Fruit fly (Drosophila melanogaster) whole organism, prepupa: ENCODE data around the gene CG43813.

Experiments used
- Blimp-1 ChIP-seq: fragments of 200-800 bp; sonication (Bioruptor generic); optimal IDR thresholded peaks from 3 replicates; lab custom pipeline; 2017; ENCODE audit warnings: missing biosample characterization, missing genetic modification characterization, mild to moderate bottlenecking, moderate library complexity, missing genetic modification reagents
- CG10631 ChIP-seq: fragments of 200-800 bp; sonication (Bioruptor generic); optimal IDR thresholded peaks from 2 replicates; lab custom pipeline; 2016; ENCODE audit warnings: missing biosample characterization, missing genetic modification characterization
- CG10669 ChIP-seq: fragments of 200-800 bp; sonication (Bioruptor generic); optimal IDR thresholded peaks from 3 replicates; lab custom pipeline; 2018; ENCODE audit warnings: missing biosample characterization, mild to moderate bottlenecking, missing genetic modification characterization, moderate library complexity
- CG11762 ChIP-seq: fragments of 200-800 bp; sonication (Bioruptor generic); optimal IDR thresholded peaks from 3 replicates; lab custom pipeline; 2016; ENCODE audit warnings: missing biosample characterization, missing genetic modification characterization; ENCODE audit not compliant: insufficient read depth
- CG4318 ChIP-seq: fragments of 200-800 bp; sonication (Bioruptor generic); optimal IDR thresholded peaks from 3 replicates; lab custom pipeline; 2017; ENCODE audit warnings: missing biosample characterization, mild to moderate bottlenecking, missing genetic modification characterization
- CG6792 ChIP-seq: fragments of 200-800 bp; sonication (Bioruptor generic); optimal IDR thresholded peaks from 3 replicates; lab custom pipeline; 2016; ENCODE audit warnings: missing biosample characterization, missing genetic modification characterization
- CG6854 ChIP-seq: fragments of 200-800 bp; sonication (Bioruptor generic); optimal IDR thresholded peaks from 2 replicates; lab custom pipeline; 2017; ENCODE audit warnings: missing biosample characterization, mild to moderate bottlenecking, missing genetic modification characterization
- CG8632 ChIP-seq: fragments of 200-800 bp; sonication (Bioruptor generic); optimal IDR thresholded peaks from 3 replicates; lab custom pipeline; 2016; ENCODE audit warnings: missing biosample characterization, missing genetic modification characterization
- CG9139 ChIP-seq: fragments of 200-800 bp; sonication (Bioruptor generic); optimal IDR thresholded peaks from 3 replicates; lab custom pipeline; 2017; ENCODE audit warnings: missing biosample characterization, mild to moderate bottlenecking, missing genetic modification characterization
- Eip78C ChIP-seq: fragments of 200-800 bp; sonication (Bioruptor generic); peaks from one replicate; lab custom pipeline; 2016; ENCODE audit warnings: missing biosample characterization, missing genetic modification characterization
- Eip93F ChIP-seq: fragments of 200-800 bp; sonication (Bioruptor generic); optimal IDR thresholded peaks from 2 replicates; lab custom pipeline; 2016; ENCODE audit warnings: missing biosample characterization, mild to moderate bottlenecking, missing genetic modification characterization
- Hr38 ChIP-seq: sonication (Bioruptor generic); optimal IDR thresholded peaks from 2 replicates; lab custom pipeline; 2016; ENCODE audit warnings: missing biosample characterization, missing genetic modification characterization
- Smox ChIP-seq: fragments of 200-800 bp; sonication (Bioruptor generic); optimal IDR thresholded peaks from 3 replicates; lab custom pipeline; 2016; ENCODE audit warnings: missing biosample characterization, missing genetic modification characterization
- Sox102F ChIP-seq: fragments of 200-800 bp; sonication (Bioruptor generic); optimal IDR thresholded peaks from 2 replicates; lab custom pipeline; 2016; ENCODE audit warnings: missing biosample characterization, mild to moderate bottlenecking, missing genetic modification characterization
- achi ChIP-seq: fragments of 200-800 bp; sonication (Bioruptor generic); optimal IDR thresholded peaks from 3 replicates; lab custom pipeline; 2016; ENCODE audit warnings: missing biosample characterization, missing genetic modification characterization
- acj6 ChIP-seq: fragments of 200-800 bp; sonication (Bioruptor generic); optimal IDR thresholded peaks from 3 replicates; lab custom pipeline; 2016; ENCODE audit warnings: missing biosample characterization, missing genetic modification characterization
- cyc ChIP-seq: fragments of 200-800 bp; sonication (Bioruptor generic); optimal IDR thresholded peaks from 3 replicates; lab custom pipeline; 2016; ENCODE audit warnings: missing biosample characterization, missing genetic modification characterization
- dsx ChIP-seq: fragments of 200-800 bp; optimal IDR thresholded peaks from 3 replicates; lab custom pipeline; 2019; ENCODE audit warnings: missing biosample characterization, mild to moderate bottlenecking, missing genetic modification characterization, moderate library complexity; ENCODE audit not compliant: poor library complexity, severe bottlenecking
- eg ChIP-seq: fragments of 200-800 bp; sonication (Bioruptor generic); IDR thresholded peaks from 3 replicates; pipeline ENCODE4 v1.3.6; 2022; ENCODE audit warnings: missing biosample characterization, missing genetic modification characterization
- esn ChIP-seq: fragments of 200-800 bp; sonication (Bioruptor generic); optimal IDR thresholded peaks from 2 replicates; lab custom pipeline; 2016; ENCODE audit warnings: missing biosample characterization, mild to moderate bottlenecking, missing genetic modification characterization, moderate library complexity
- fd85E ChIP-seq: fragments of 200-800 bp; sonication (Bioruptor generic); optimal IDR thresholded peaks from 3 replicates; lab custom pipeline; 2016; ENCODE audit warnings: missing biosample characterization, missing genetic modification characterization
- fkh ChIP-seq: fragments of 200-800 bp; sonication (Bioruptor generic); optimal IDR thresholded peaks from 3 replicates; lab custom pipeline; 2017; ENCODE audit warnings: missing biosample characterization, mild to moderate bottlenecking, missing genetic modification characterization, moderate library complexity
- lz ChIP-seq: fragments of 200-800 bp; sonication (Bioruptor generic); optimal IDR thresholded peaks from 3 replicates; lab custom pipeline; 2016; ENCODE audit warnings: missing biosample characterization, missing genetic modification characterization
- salr ChIP-seq, 2 experiments: fragments of 200-800 bp; sonication (Bioruptor generic); optimal IDR thresholded peaks; 3 replicates each; lab custom pipeline; 2016 to 2018; ENCODE audit warnings: missing biosample characterization in 2 of 2, missing genetic modification characterization in 2 of 2, mild to moderate bottlenecking in 1 of 2
- svp ChIP-seq: fragments of 200-800 bp; sonication (Bioruptor generic); peaks from one replicate; lab custom pipeline; 2016; ENCODE audit warnings: missing biosample characterization, missing genetic modification characterization
- vri ChIP-seq: fragments of 200-800 bp; sonication (Bioruptor generic); optimal IDR thresholded peaks from 3 replicates; lab custom pipeline; 2016; ENCODE audit warnings: missing biosample characterization, mild to moderate bottlenecking, missing genetic modification characterization

The CG43813 gene

dm6 chr2L:12346163-12346892 lies 2.3 kb upstream of the CG43813 start:
- TF ChIP-seq salr (GFP tag; optimal IDR thresholded peaks at IDR 0.05; lab: Kevin White, UChicago) (no peak), fkh (peak; percentile 32), vri (GFP tag; lab: Kevin White, UChicago) (peak; percentile 21)

dm6 chr2L:12341705-12342104 lies 2.4 kb downstream of the CG43813 start:
- TF ChIP-seq fd85E (GFP tag; lab: Kevin White, UChicago) (no peak), eg (GFP tag; lab: Robert Waterston, UW) (0 out of 3 replicates have a peak, but pooled peaks have one; percentile 10)
- TF ChIP-seq, all 60 proteins: peak for 1

DNA sequence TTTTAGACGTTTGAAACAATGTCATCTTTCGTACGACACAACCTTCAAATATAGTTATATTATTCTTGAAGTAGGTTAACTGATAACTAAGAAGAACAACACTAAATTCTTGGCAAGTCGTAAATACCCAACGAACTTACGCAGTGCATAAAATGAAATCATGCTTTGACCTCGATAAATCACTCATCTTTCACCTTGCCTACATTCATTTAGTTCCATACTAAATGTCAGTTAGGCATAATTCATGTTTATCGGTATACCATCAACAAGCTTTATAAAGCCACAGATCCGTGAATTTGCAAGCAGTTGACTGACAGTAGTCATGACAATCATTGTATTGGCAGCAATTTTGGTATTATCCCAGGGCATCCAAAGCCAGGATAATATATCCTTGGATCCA lies 5.5 kb downstream of the CG43813 start, which contains the start of gene CG31862:
Gene CG31862, plus strand, starts transcription at position 301 of the 400 bp plus-strand sequence.
- TF ChIP-seq CG10631 (GFP tag; lab: Kevin White, UChicago) (no peak), eg (GFP tag; lab: Robert Waterston, UW) (no peak), Smox (no peak), Eip93F (GFP tag; lab: Kevin White, UChicago) (no peak), acj6 (GFP tag; lab: Kevin White, UChicago) (no peak), CG11762 (no peak), CG4318 (GFP tag; lab: Kevin White, UChicago) (no peak), Eip78C (no peak), CG9139 (GFP tag; lab: Kevin White, UChicago) (no peak), Blimp-1 (GFP tag; lab: Kevin White, UChicago) (no peak), dsx (no peak), achi (GFP tag; lab: Kevin White, UChicago) (no peak), lz (GFP tag; lab: Kevin White, UChicago) (no peak), Sox102F (GFP tag; lab: Kevin White, UChicago) (no peak), CG6854 (GFP tag; lab: Kevin White, UChicago) (no peak), CG10669 (GFP tag; lab: Kevin White, UChicago) (no peak), Hr38 (GFP tag; lab: Kevin White, UChicago) (no peak), CG8632 (GFP tag; lab: Kevin White, UChicago) (no peak), esn (GFP tag; lab: Kevin White, UChicago) (no peak), CG6792 (GFP tag; lab: Kevin White, UChicago) (no peak)

DNA sequence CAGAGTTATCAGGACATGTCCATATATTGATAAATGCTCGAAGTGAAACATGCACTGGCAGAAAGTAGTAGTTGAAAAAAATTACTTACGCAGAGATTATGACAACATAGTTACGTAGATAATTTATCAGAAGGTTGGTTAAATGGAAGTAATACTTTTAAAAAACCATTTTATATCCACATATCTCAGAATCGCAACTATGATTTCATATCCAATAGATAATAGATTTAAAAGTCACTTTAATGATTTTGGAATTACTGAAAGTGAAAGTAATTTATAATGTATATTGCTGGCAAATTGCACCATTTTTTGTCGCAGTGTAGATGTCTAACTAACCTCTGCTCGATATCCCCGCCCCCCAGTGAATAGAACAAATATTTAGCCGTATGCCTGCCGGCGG lies 6.9 kb downstream of the CG43813 start:
- no peak for TF ChIP-seq CG8632 (GFP tag; lab: Kevin White, UChicago)
- TF ChIP-seq fkh, result no peak
- no peak for TF ChIP-seq CG10669 (GFP tag; lab: Kevin White, UChicago)
- TF ChIP-seq, all 60 proteins: peak for 0

dm6 chr2L:12314838-12315237 lies 29.2 kb downstream of the CG43813 start:
- no peak for TF ChIP-seq esn (GFP tag; lab: Kevin White, UChicago)
- TF ChIP-seq lz (GFP tag; lab: Kevin White, UChicago), result peak; percentile 23
- peak; percentile 52 for TF ChIP-seq Eip78C
- TF ChIP-seq svp (GFP tag; lab: Kevin White, UChicago), result peak; percentile 56
- peak; percentile 15 for TF ChIP-seq cyc (GFP tag; lab: Kevin White, UChicago)
